Worm (Caenorhabditis elegans): Measurements from ENCODE around the gene T25F10.1.

DNA sequence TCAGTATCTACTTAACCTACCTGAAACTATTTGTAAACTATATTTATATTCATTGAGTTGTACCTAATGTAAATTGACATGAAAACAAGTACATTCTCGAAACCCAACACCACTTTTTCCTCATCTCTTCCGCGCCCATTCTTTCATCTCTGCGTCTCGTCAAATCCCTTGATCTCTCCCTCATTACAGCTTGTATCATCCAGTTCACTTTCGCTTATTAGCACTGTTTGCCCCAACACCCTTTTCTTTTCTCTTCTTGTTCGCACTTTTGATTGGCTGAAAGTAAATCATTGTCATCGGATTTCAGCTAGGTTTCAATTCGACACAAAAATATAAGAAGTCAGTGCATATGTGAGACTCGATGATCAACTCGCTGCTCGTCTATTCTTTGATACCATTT lies 23.5 kb upstream of the T25F10.1 start, which contains the start of gene T25F10.3:
- TF ChIP-seq ztf-11 (tag; optimal IDR thresholded peaks at IDR 0.05) (no peak), snpc-4 (tag; optimal IDR thresholded peaks at IDR 0.05) (no peak), fkh-10 (GFP tag; optimal IDR thresholded peaks at IDR 0.05) (no peak), nhr-77 (tag; optimal IDR thresholded peaks at IDR 0.05) (no peak), nhr-12 (tag; optimal IDR thresholded peaks at IDR 0.05) (no peak), dpl-1 (GFP tag; optimal IDR thresholded peaks at IDR 0.05) (no peak), F16B12.6 (tag; optimal IDR thresholded peaks at IDR 0.05) (no peak), lin-35 (GFP tag; optimal IDR thresholded peaks at IDR 0.05) (no peak), tlp-1 (tag; optimal IDR thresholded peaks at IDR 0.05) (no peak), nhr-237 (tag; optimal IDR thresholded peaks at IDR 0.05) (no peak), nhr-71 (tag; optimal IDR thresholded peaks at IDR 0.05) (no peak)
